Fruit fly (Drosophila melanogaster) whole organism, embryonic: ENCODE data around the gene CG13088.

Experiments used
- Abd-B ChIP-seq: fragments of 200-800 bp; sonication (Bioruptor generic); optimal IDR thresholded peaks from 2 replicates; lab custom pipeline; 2018; ENCODE audit warnings: missing biosample characterization, mild to moderate bottlenecking, missing genetic modification characterization, moderate library complexity
- BEAF-32 ChIP-seq: fragments of 200-800 bp; sonication (Bioruptor generic); optimal IDR thresholded peaks from 3 replicates; lab custom pipeline; 2017; ENCODE audit warnings: missing biosample characterization, missing genetic modification characterization, mild to moderate bottlenecking, moderate library complexity, missing genetic modification reagents
- Bgb ChIP-seq: fragments of 200-800 bp; sonication (Bioruptor generic); IDR thresholded peaks from 2 replicates; pipeline ENCODE4 v1.3.6; 2022; ENCODE audit warnings: missing biosample characterization, missing genetic modification characterization; ENCODE audit not compliant: partially characterized antibody
- CG10147 ChIP-seq: fragments of 200-800 bp; sonication (Bioruptor generic); optimal IDR thresholded peaks from 2 replicates; lab custom pipeline; 2019; ENCODE audit warnings: missing biosample characterization, mild to moderate bottlenecking, missing genetic modification characterization, moderate library complexity
- CG11504 ChIP-seq: fragments of 200-800 bp; sonication (Bioruptor generic); optimal IDR thresholded peaks from 3 replicates; lab custom pipeline; 2019; ENCODE audit warnings: missing biosample characterization, mild to moderate bottlenecking, missing genetic modification characterization, moderate library complexity
- CG11560 ChIP-seq: fragments of 200-800 bp; sonication (Bioruptor generic); IDR thresholded peaks from 3 replicates; pipeline ENCODE4 v1.3.6; 2022; ENCODE audit warnings: missing biosample characterization, missing genetic modification characterization
- CG13287 ChIP-seq: fragments of 200-800 bp; sonication (Bioruptor generic); IDR thresholded peaks from 2 replicates; pipeline ENCODE4 v1.3.6; 2022; ENCODE audit warnings: missing biosample characterization, missing genetic modification characterization; ENCODE audit not compliant: partially characterized antibody
- CG13296 ChIP-seq: fragments of 200-800 bp; sonication (Bioruptor generic); optimal IDR thresholded peaks from 3 replicates; lab custom pipeline; 2018; ENCODE audit warnings: missing biosample characterization, mild to moderate bottlenecking, missing genetic modification characterization
- CG14710 ChIP-seq: fragments of 200-800 bp; sonication (Bioruptor generic); optimal IDR thresholded peaks from 3 replicates; lab custom pipeline; 2019; ENCODE audit warnings: missing biosample characterization, mild to moderate bottlenecking, missing genetic modification characterization, moderate library complexity
- CG15479 ChIP-seq: fragments of 200-800 bp; sonication (Bioruptor generic); optimal IDR thresholded peaks from 3 replicates; lab custom pipeline; 2019; ENCODE audit warnings: missing biosample characterization, mild to moderate bottlenecking, missing genetic modification characterization, moderate library complexity
- CG15514 ChIP-seq: fragments of 200-800 bp; sonication (Bioruptor generic); optimal IDR thresholded peaks from 3 replicates; lab custom pipeline; 2017; ENCODE audit warnings: missing biosample characterization, missing genetic modification characterization, mild to moderate bottlenecking, moderate library complexity, missing genetic modification reagents
- CG2712 ChIP-seq: fragments of 200-800 bp; optimal IDR thresholded peaks from 3 replicates; lab custom pipeline; 2019; ENCODE audit warnings: missing biosample characterization, mild to moderate bottlenecking, missing genetic modification characterization, moderate library complexity
- CG3163 ChIP-seq: fragments of 200-800 bp; sonication (Bioruptor generic); optimal IDR thresholded peaks from 3 replicates; lab custom pipeline; 2016; ENCODE audit warnings: missing biosample characterization, missing genetic modification characterization
- CG3838 ChIP-seq: fragments of 200-800 bp; sonication (Bioruptor generic); optimal IDR thresholded peaks from 3 replicates; lab custom pipeline; 2016; ENCODE audit warnings: missing biosample characterization, missing genetic modification characterization
- CG42726 ChIP-seq: fragments of 200-800 bp; sonication (Bioruptor generic); IDR thresholded peaks from 2 replicates; pipeline ENCODE4 v1.3.6; 2022; ENCODE audit warnings: missing biosample characterization, missing genetic modification characterization; ENCODE audit not compliant: partially characterized antibody
- CG4404 ChIP-seq: fragments of 200-800 bp; sonication (Bioruptor generic); IDR thresholded peaks from 2 replicates; pipeline ENCODE4 v1.3.6; 2022; ENCODE audit warnings: missing biosample characterization, missing genetic modification characterization
- CG6791 ChIP-seq: fragments of 200-800 bp; sonication (Bioruptor generic); IDR thresholded peaks from 3 replicates; pipeline ENCODE4 v1.3.6; 2022; ENCODE audit warnings: missing biosample characterization, missing genetic modification characterization; ENCODE audit not compliant: partially characterized antibody
- CG8388 ChIP-seq: fragments of 200-800 bp; sonication (Bioruptor generic); optimal IDR thresholded peaks from 2 replicates; lab custom pipeline; 2019; ENCODE audit warnings: missing biosample characterization, mild to moderate bottlenecking, missing genetic modification characterization, moderate library complexity
- CG9727 ChIP-seq: fragments of 200-800 bp; sonication (Bioruptor generic); optimal IDR thresholded peaks from 3 replicates; lab custom pipeline; 2017; ENCODE audit warnings: missing biosample characterization, mild to moderate bottlenecking, missing genetic modification characterization
- CTCF ChIP-seq: fragments of 200-800 bp; sonication (Bioruptor generic); optimal IDR thresholded peaks from 2 replicates; lab custom pipeline; 2017; ENCODE audit warnings: missing biosample characterization, mild to moderate bottlenecking, missing genetic modification characterization, moderate library complexity
- Dfd ChIP-seq, 2 experiments: fragments of >200 bp; optimal IDR thresholded peaks; 2 replicates each; lab custom pipeline; 2017; ENCODE audit warnings: missing biosample characterization in 2 of 2, missing genetic modification characterization in 2 of 2
- Dip3 ChIP-seq: fragments of 200-800 bp; sonication (Bioruptor generic); optimal IDR thresholded peaks from 3 replicates; lab custom pipeline; 2016; ENCODE audit warnings: missing biosample characterization, missing genetic modification characterization
- Dll ChIP-seq: fragments of 200-800 bp; sonication (Bioruptor generic); IDR thresholded peaks from 4 replicates; pipeline ENCODE4 v1.3.6; 2022; ENCODE audit warnings: missing biosample characterization, missing genetic modification characterization; ENCODE audit not compliant: partially characterized antibody
- Ets65A ChIP-seq: fragments of 200-800 bp; sonication (Bioruptor generic); peaks from one replicate; lab custom pipeline; 2016; ENCODE audit warnings: missing biosample characterization, missing genetic modification characterization
- Ets97D ChIP-seq: fragments of 200-800 bp; sonication (Bioruptor generic); optimal IDR thresholded peaks from 3 replicates; lab custom pipeline; 2016; ENCODE audit warnings: missing biosample characterization, missing genetic modification characterization
- HLH4C ChIP-seq: fragments of 200-800 bp; sonication (Bioruptor generic); IDR thresholded peaks from 3 replicates; pipeline ENCODE4 v1.3.6; 2022; ENCODE audit warnings: missing biosample characterization, missing genetic modification characterization; ENCODE audit not compliant: partially characterized antibody
- Lhr ChIP-seq: fragments of 200-800 bp; sonication (Bioruptor generic); optimal IDR thresholded peaks from 3 replicates; lab custom pipeline; 2017; ENCODE audit warnings: mild to moderate bottlenecking, missing biosample characterization, missing genetic modification reagents, missing genetic modification characterization
- Pdp1 ChIP-seq, 2 experiments: fragments of 200-800 bp; sonication (Bioruptor generic); optimal IDR thresholded peaks; 3 replicates each; lab custom pipeline; 2016; ENCODE audit warnings: missing biosample characterization in 2 of 2, missing genetic modification characterization in 2 of 2, mild to moderate bottlenecking in 1 of 2, moderate library complexity in 1 of 2
- Sin3A ChIP-seq: fragments of >200 bp; optimal IDR thresholded peaks from 2 replicates; lab custom pipeline; 2018
- Sox102F ChIP-seq: fragments of 200-800 bp; sonication (Bioruptor generic); optimal IDR thresholded peaks from 2 replicates; lab custom pipeline; 2018; ENCODE audit warnings: missing biosample characterization, mild to moderate bottlenecking, missing genetic modification characterization, moderate library complexity
- Usf ChIP-seq: fragments of 200-800 bp; sonication (Bioruptor generic); optimal IDR thresholded peaks from 2 replicates; lab custom pipeline; 2017; ENCODE audit warnings: missing genotype, missing biosample characterization, missing genetic modification characterization
- ato ChIP-seq: fragments of 200-800 bp; sonication (Bioruptor generic); IDR thresholded peaks from 2 replicates; pipeline ENCODE4 v1.3.6; 2022; ENCODE audit warnings: missing biosample characterization, missing genetic modification characterization; ENCODE audit not compliant: partially characterized antibody
- bbx ChIP-seq: fragments of 200-800 bp; sonication (Bioruptor generic); IDR thresholded peaks from 2 replicates; pipeline ENCODE4 v1.3.6; 2022; ENCODE audit warnings: missing biosample characterization, missing genetic modification characterization; ENCODE audit not compliant: partially characterized antibody
- crc ChIP-seq: fragments of 200-800 bp; sonication (Bioruptor generic); optimal IDR thresholded peaks from 2 replicates; lab custom pipeline; 2016; ENCODE audit warnings: missing biosample characterization, missing genetic modification characterization
- crp ChIP-seq, 2 experiments: fragments of 200-800 bp; sonication (Bioruptor generic); optimal IDR thresholded peaks; 2 replicates in 1 of 2; 3 replicates in 1 of 2; lab custom pipeline; 2017; ENCODE audit warnings: missing biosample characterization in 2 of 2, missing genetic modification characterization in 2 of 2, mild to moderate bottlenecking in 1 of 2, moderate library complexity in 1 of 2
- dpn ChIP-seq, 2 experiments: fragments of 200-800 bp; sonication (Bioruptor generic); optimal IDR thresholded peaks; 3 replicates each; lab custom pipeline; 2016; ENCODE audit warnings: missing biosample characterization in 2 of 2, missing genetic modification characterization in 2 of 2
- exex ChIP-seq: fragments of 200-800 bp; sonication (Bioruptor generic); optimal IDR thresholded peaks from 4 replicates; lab custom pipeline; 2018; ENCODE audit warnings: missing biosample characterization, mild to moderate bottlenecking, missing genetic modification characterization, moderate library complexity
- gem ChIP-seq: fragments of 200-800 bp; sonication (Bioruptor generic); optimal IDR thresholded peaks from 2 replicates; lab custom pipeline; 2019; ENCODE audit warnings: missing biosample characterization, mild to moderate bottlenecking, missing genetic modification characterization, moderate library complexity
- gfzf ChIP-seq: fragments of 200-800 bp; sonication (Bioruptor generic); optimal IDR thresholded peaks from 2 replicates; lab custom pipeline; 2016; ENCODE audit warnings: missing biosample characterization, mild to moderate bottlenecking, missing genetic modification characterization, moderate library complexity
- hb ChIP-seq: fragments of 200-800 bp; sonication (Bioruptor generic); IDR thresholded peaks from 3 replicates; pipeline ENCODE4 v1.3.6; 2022; ENCODE audit warnings: missing biosample characterization, missing genetic modification characterization; ENCODE audit not compliant: partially characterized antibody
- hkb ChIP-seq, 2 experiments: fragments of 200-800 bp in 1 of 2; fragments of >200 bp in 1 of 2; sonication (Bioruptor generic) in 1 of 2; IDR thresholded peaks in 1 of 2; optimal IDR thresholded peaks in 1 of 2; 2 replicates each; pipeline versions ENCODE4 v1.3.6 to Lab custom; 2017 to 2022; ENCODE audit warnings: missing biosample characterization in 1 of 2, missing genetic modification characterization in 1 of 2
- knrl ChIP-seq: fragments of 200-800 bp; sonication (Bioruptor generic); IDR thresholded peaks from 3 replicates; pipeline ENCODE4 v1.3.6; 2022; ENCODE audit warnings: missing biosample characterization, missing genetic modification characterization; ENCODE audit not compliant: partially characterized antibody
- lmd ChIP-seq: fragments of 200-800 bp; sonication (Bioruptor generic); IDR thresholded peaks from 2 replicates; pipeline ENCODE4 v1.3.6; 2022; ENCODE audit warnings: missing biosample characterization, missing genetic modification characterization
- maf-S ChIP-seq: fragments of 200-800 bp; sonication (Bioruptor generic); optimal IDR thresholded peaks from 2 replicates; lab custom pipeline; 2016; ENCODE audit warnings: missing biosample characterization, missing genetic modification characterization
- nmo ChIP-seq: fragments of 200-800 bp; sonication (Bioruptor generic); optimal IDR thresholded peaks from 2 replicates; lab custom pipeline; 2018; ENCODE audit warnings: missing biosample characterization, mild to moderate bottlenecking, missing genetic modification characterization, moderate library complexity
- scrt ChIP-seq: fragments of 200-800 bp; sonication (Bioruptor generic); optimal IDR thresholded peaks from 2 replicates; lab custom pipeline; 2018; ENCODE audit warnings: missing biosample characterization, mild to moderate bottlenecking, missing genetic modification characterization, moderate library complexity
- slbo ChIP-seq: fragments of 200-800 bp; sonication (Bioruptor generic); IDR thresholded peaks from 2 replicates; pipeline ENCODE4 v1.3.6; 2022; ENCODE audit warnings: missing biosample characterization, missing genetic modification characterization
- zen ChIP-seq: fragments of 200-800 bp; sonication (Bioruptor generic); optimal IDR thresholded peaks from 3 replicates; lab custom pipeline; 2018; ENCODE audit warnings: missing biosample characterization, mild to moderate bottlenecking, missing genetic modification characterization, moderate library complexity

The CG13088 gene

DNA sequence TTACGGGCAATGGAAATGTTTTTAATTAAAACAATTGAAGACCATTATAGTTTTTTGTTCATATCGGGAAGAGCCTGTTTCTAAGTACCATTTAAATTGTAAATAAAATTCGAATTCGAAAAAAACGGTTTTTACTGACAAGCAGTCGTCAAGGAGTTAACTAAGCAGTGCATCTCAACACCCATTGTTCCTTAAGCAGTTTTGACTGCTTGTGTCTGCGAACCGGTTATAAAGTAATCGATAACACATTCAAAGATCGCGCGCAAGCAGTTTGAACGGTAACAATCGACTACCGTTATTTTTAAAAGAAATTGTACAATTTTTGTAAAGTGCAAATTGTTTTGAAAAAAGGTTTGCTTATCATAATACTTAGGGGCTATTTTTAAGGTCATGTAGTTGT, 10.8 kb upstream of the CG13088 start (continued):
- TF ChIP-seq scrt (GFP tag; lab: Kevin White, UChicago) (no peak), nmo (GFP tag; lab: Kevin White, UChicago) (peak; percentile 35), Ets65A (GFP tag; lab: Kevin White, UChicago) (peak; percentile 72), CG14710 (tag; lab: Kevin White, UChicago) (peak; percentile 55), CG10147 (GFP tag; lab: Kevin White, UChicago) (no peak), HLH4C (GFP tag; lab: Robert Waterston, UW) (peak; percentile 49; the same call in 1 of the 3 replicates), Usf (GFP tag; lab: Kevin White, UChicago) (no peak), maf-S (GFP tag; lab: Kevin White, UChicago) (peak; percentile 3), CG2712 (tag; lab: Kevin White, UChicago) (peak; percentile 28), slbo (GFP tag; lab: Robert Waterston, UW) (0 out of 2 replicates have a peak, but pooled peaks have one; percentile 17), lmd (GFP tag; lab: Robert Waterston, UW) (no peak), CG3838 (peak; percentile 93), Ets97D (GFP tag; lab: Kevin White, UChicago) (peak; percentile 61), Lhr (peak; percentile 87), BEAF-32 (GFP tag; lab: Kevin White, UChicago) (peak; percentile 54), knrl (GFP tag; lab: Robert Waterston, UW) (peak; percentile 69; the same call in 2 of the 3 replicates), Sin3A (no peak), bbx (GFP tag; lab: Robert Waterston, UW) (peak; percentile 52; the same call in 1 of the 2 replicates), Bgb (GFP tag; lab: Robert Waterston, UW) (peak; percentile 56; the same call in 1 of the 2 replicates), Dip3 (GFP tag; lab: Kevin White, UChicago) (peak; percentile 11), CG4404 (GFP tag; lab: Robert Waterston, UW) (no peak), Pdp1 (GFP tag; optimal IDR thresholded peaks at IDR 0.05; lab: Kevin White, UChicago) (peak in 1 of 2 experiments; percentile 54), CG11504 (tag; lab: Kevin White, UChicago) (peak; percentile 41), Sox102F (peak; percentile 68), CG42726 (GFP tag; lab: Robert Waterston, UW) (peak; percentile 70; the same call in 1 of the 2 replicates), Dll (peak; percentile 19; the same call in 1 of the 4 replicates), CG13296 (GFP tag; lab: Kevin White, UChicago) (no peak), CG6791 (GFP tag; lab: Robert Waterston, UW) (peak; percentile 58), crp (GFP tag; optimal IDR thresholded peaks at IDR 0.05; lab: Kevin White, UChicago) (peak in 1 of 2 experiments; percentile 69), exex (tag; lab: Kevin White, UChicago) (no peak), CG8388 (GFP tag; lab: Kevin White, UChicago) (no peak), gfzf (peak; percentile 23), dpn (GFP tag; optimal IDR thresholded peaks at IDR 0.05; lab: Kevin White, UChicago) (peak in 1 of 2 experiments; percentile 20), Dfd (GFP tag; optimal IDR thresholded peaks at IDR 0.05; lab: Kevin White, UChicago) (peak in 1 of 2 experiments; percentile 98), ato (GFP tag; lab: Robert Waterston, UW) (0 out of 2 replicates have a peak, but pooled peaks have one; percentile 29), CG15479 (GFP tag; lab: Kevin White, UChicago) (peak; percentile 88), CG3163 (GFP tag; lab: Kevin White, UChicago) (peak; percentile 2), CG15514 (peak; percentile 22), Abd-B (GFP tag; lab: Kevin White, UChicago) (peak; percentile 29), hkb (optimal IDR thresholded peaks at IDR 0.05; lab: Kevin White, UChicago) (peak; percentile 2), hkb (GFP tag; IDR thresholded peaks at IDR 0.05; lab: Robert Waterston, UW) (no peak), CG11560 (tag; lab: Robert Waterston, UW) (peak; percentile 96), hb (GFP tag; lab: Robert Waterston, UW) (0 out of 3 replicates have a peak, but pooled peaks have one; percentile 40), CTCF (GFP tag; lab: Kevin White, UChicago) (peak; percentile 59), gem (tag; lab: Kevin White, UChicago) (no peak), CG13287 (GFP tag; lab: Robert Waterston, UW) (peak; percentile 41), zen (tag; lab: Kevin White, UChicago) (peak; percentile 67), CG9727 (GFP tag; lab: Kevin White, UChicago) (no peak), crc (GFP tag; lab: Kevin White, UChicago) (no peak)
